Worm (Caenorhabditis elegans) whole organism, young adult: Measurements from ENCODE around the gene ugt-58.
A peak's percentile ranks its signal among the peaks of the same experiment; 100 is the strongest.

Experiments
- F52B5.7 ChIP-seq: sonication (generic microtip); optimal IDR thresholded peaks from 2 replicates; lab custom pipeline; 2016; ENCODE audit warnings: mild to moderate bottlenecking, missing genetic modification characterization, missing compliant biosample characterization
- Y56A3A.18 ChIP-seq: fragments of 200-800 bp; sonication (Bioruptor generic); IDR thresholded peaks from 2 replicates; pipeline ENCODE4 v1.3.6; 2022; ENCODE audit warnings: missing genetic modification reagents, missing genetic modification characterization, missing compliant biosample characterization
- dpff-1 ChIP-seq: sonication (generic microtip); optimal IDR thresholded peaks from 2 replicates; lab custom pipeline; 2017; ENCODE audit warnings: mild to moderate bottlenecking, missing genetic modification characterization, missing compliant biosample characterization
- lin-26 ChIP-seq: fragments of 200-800 bp; sonication (Bioruptor generic); IDR thresholded peaks from 2 replicates; pipeline ENCODE4 v1.3.6; 2022; ENCODE audit warnings: missing genetic modification reagents, missing genetic modification characterization, missing compliant biosample characterization
- lin-54 ChIP-seq: fragments of 200-800 bp; sonication (Bioruptor generic); optimal IDR thresholded peaks from 2 replicates; lab custom pipeline; 2018; ENCODE audit warnings: mild to moderate bottlenecking, missing genetic modification characterization, missing compliant biosample characterization
- nfya-1 ChIP-seq: sonication (generic microtip); optimal IDR thresholded peaks from 2 replicates; lab custom pipeline; 2017; ENCODE audit warnings: antibody characterized with exemption, missing compliant biosample characterization, missing genetic modification characterization, borderline replicate concordance; ENCODE audit not compliant: insufficient read depth
- nfyb-1 ChIP-seq: fragments of 200-800 bp; sonication (Bioruptor generic); IDR thresholded peaks from 2 replicates; pipeline ENCODE4 v1.3.6; 2022; ENCODE audit warnings: missing genetic modification reagents, missing genetic modification characterization, missing compliant biosample characterization
- nhr-120 ChIP-seq: fragments of 200-800 bp; sonication (Bioruptor generic); IDR thresholded peaks from 2 replicates; pipeline ENCODE4 v1.3.6; 2022; ENCODE audit warnings: missing genetic modification characterization, missing compliant biosample characterization
- pbrm-1 ChIP-seq: fragments of 200-800 bp; sonication (Bioruptor generic); IDR thresholded peaks from 2 replicates; pipeline ENCODE4 v1.3.6; 2022; ENCODE audit warnings: missing genetic modification reagents, missing genetic modification characterization, missing compliant biosample characterization
- rpc-1 ChIP-seq, 2 experiments: fragments of 150-350 bp in 1 of 2; sonication (generic microtip) in 1 of 2; optimal IDR thresholded peaks; 2 replicates each; lab custom pipeline; 2014 to 2018; ENCODE audit warnings: missing biosample characterization in 1 of 2, missing genetic modification characterization in 1 of 2, missing genetic modification reagents in 1 of 2, missing genotype in 1 of 2
- sea-2 ChIP-seq: fragments of 200-800 bp; sonication (Bioruptor generic); IDR thresholded peaks from 2 replicates; pipeline ENCODE4 v1.3.6; 2022; ENCODE audit warnings: missing genetic modification characterization, missing compliant biosample characterization
- tlf-1 ChIP-seq: fragments of 200-800 bp; sonication (Bioruptor generic); optimal IDR thresholded peaks from 2 replicates; lab custom pipeline; 2018; ENCODE audit warnings: mild to moderate bottlenecking, missing genetic modification characterization, missing compliant biosample characterization
- unc-62 ChIP-seq: fragments of 150-350 bp; optimal IDR thresholded peaks from 2 replicates; lab custom pipeline; 2014; ENCODE audit warnings: missing biosample characterization, missing genetic modification reagents, missing genetic modification characterization

DNA sequence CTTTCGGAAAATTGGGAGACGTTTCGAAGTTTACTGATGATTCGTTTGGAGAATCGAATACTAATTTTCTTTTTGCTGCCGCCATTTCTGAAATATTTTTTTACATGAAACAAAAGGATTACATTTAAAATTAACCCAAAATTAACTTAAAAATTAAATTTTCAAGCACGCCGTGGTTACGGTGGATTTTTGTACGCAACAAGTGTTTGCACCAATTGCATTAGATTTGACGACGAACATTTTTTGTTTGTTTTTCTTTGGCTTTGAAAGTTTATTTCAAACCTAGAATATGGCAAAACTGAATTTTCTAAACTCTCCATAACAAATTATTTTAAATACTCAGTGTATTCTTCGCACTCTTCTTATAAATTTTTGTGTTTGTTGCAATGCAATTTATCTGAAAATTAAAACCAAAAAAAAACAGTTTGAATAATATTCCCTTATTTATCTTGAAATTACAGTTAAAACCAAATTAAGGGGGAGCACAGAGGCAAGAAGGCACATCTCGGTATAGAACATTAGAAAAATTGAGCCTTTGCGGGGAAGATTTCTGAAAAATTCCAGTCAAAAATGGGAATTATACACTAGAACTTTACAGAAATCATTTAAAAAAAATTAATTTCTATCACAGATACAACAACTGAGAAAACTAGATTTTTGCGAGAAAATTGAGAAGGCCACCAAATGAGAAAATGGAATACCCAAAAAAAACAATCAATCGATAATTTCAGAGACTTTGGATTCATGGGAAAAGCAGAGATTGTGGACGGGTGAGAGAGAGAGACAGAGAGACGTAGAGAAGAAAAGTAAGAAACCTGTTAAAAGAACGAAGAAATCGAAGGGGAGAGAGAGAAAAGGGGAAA is 30.7 kb upstream of the ugt-58 start, which contains the start of gene hal-3:
- no peak for TF ChIP-seq rpc-1 (optimal IDR thresholded peaks at IDR 0.05; lab: Kevin White, UChicago)
- TF ChIP-seq rpc-1 (tag; optimal IDR thresholded peaks at IDR 0.05; lab: Kevin White, UChicago), result no peak
- no peak for TF ChIP-seq sea-2 (GFP tag; lab: Robert Waterston, UW)
- TF ChIP-seq nhr-120 (GFP tag; lab: Robert Waterston, UW), result no peak
- peak; percentile 22 for TF ChIP-seq F52B5.7
- TF ChIP-seq Y56A3A.18, result no peak
- no peak for TF ChIP-seq unc-62 (GFP tag; lab: Kevin White, UChicago)
- no peak for TF ChIP-seq nfya-1 (tag; lab: Kevin White, UChicago)
- no peak; the same call in 1 of the 2 replicates for TF ChIP-seq pbrm-1 (GFP tag; lab: Robert Waterston, UW)
- TF ChIP-seq nfyb-1 (GFP tag; lab: Robert Waterston, UW), result 0 out of 2 replicates have a peak, but pooled peaks have one; percentile 35
- TF ChIP-seq dpff-1 (tag; lab: Kevin White, UChicago), result peak; percentile 55
- peak; percentile 25 for TF ChIP-seq lin-54 (GFP tag; lab: Kevin White, UChicago)
- TF ChIP-seq lin-26 (GFP tag; lab: Robert Waterston, UW), result no peak
- TF ChIP-seq tlf-1, result peak; percentile 21
